Worm (Caenorhabditis elegans) whole organism, mixed stage, embryonic: ENCODE data around the gene arrd-9.

Experiments
- M03D4.4 ChIP-seq: sonication (generic microtip); optimal IDR thresholded peaks from 2 replicates; lab custom pipeline; 2017; ENCODE audit warnings: mild to moderate bottlenecking, missing genetic modification characterization, missing compliant biosample characterization
- blmp-1 ChIP-seq: fragments of 150-350 bp; optimal IDR thresholded peaks from 2 replicates; lab custom pipeline; 2014; ENCODE audit warnings: missing biosample characterization, missing genetic modification characterization
- ceh-39 ChIP-seq: fragments of 150-350 bp; optimal IDR thresholded peaks from 2 replicates; lab custom pipeline; 2014; ENCODE audit warnings: missing biosample characterization, missing genetic modification characterization
- ceh-43 ChIP-seq: fragments of 200-800 bp; sonication (Bioruptor generic); optimal IDR thresholded peaks from 2 replicates; lab custom pipeline; 2018; ENCODE audit warnings: mild to moderate bottlenecking, missing genetic modification characterization, moderate library complexity, missing compliant biosample characterization
- ceh-83 ChIP-seq: fragments of 200-800 bp; sonication (Bioruptor generic); optimal IDR thresholded peaks from 2 replicates; lab custom pipeline; 2018; ENCODE audit warnings: mild to moderate bottlenecking, missing genetic modification characterization, missing compliant biosample characterization
- ces-1 ChIP-seq: fragments of 150-350 bp; optimal IDR thresholded peaks from 2 replicates; lab custom pipeline; 2014; ENCODE audit warnings: missing biosample characterization, missing genetic modification reagents, missing genetic modification characterization
- cnd-1 ChIP-seq: fragments of 200-800 bp; sonication (Bioruptor generic); optimal IDR thresholded peaks from 2 replicates; lab custom pipeline; 2018; ENCODE audit warnings: mild to moderate bottlenecking, missing genetic modification characterization, missing compliant biosample characterization
- drap-1 ChIP-seq: fragments of 200-800 bp; sonication (Bioruptor generic); optimal IDR thresholded peaks from 3 replicates; lab custom pipeline; 2018; ENCODE audit warnings: mild to moderate bottlenecking, missing genetic modification characterization, missing compliant biosample characterization
- elt-3 ChIP-seq: fragments of 150-350 bp; optimal IDR thresholded peaks from 2 replicates; lab custom pipeline; 2014; ENCODE audit warnings: missing biosample characterization, missing genetic modification characterization
- flh-1 ChIP-seq: fragments of 200-800 bp; sonication (Bioruptor generic); optimal IDR thresholded peaks from 2 replicates; lab custom pipeline; 2018; ENCODE audit warnings: mild to moderate bottlenecking, missing genetic modification characterization, moderate library complexity, missing compliant biosample characterization
- ham-2 ChIP-seq: fragments of 200-800 bp; sonication (Bioruptor generic); optimal IDR thresholded peaks from 2 replicates; lab custom pipeline; 2018; ENCODE audit warnings: mild to moderate bottlenecking, missing genetic modification characterization, missing compliant biosample characterization
- hlh-1 ChIP-seq: fragments of 150-350 bp; optimal IDR thresholded peaks from 2 replicates; lab custom pipeline; 2014; ENCODE audit warnings: missing biosample characterization, missing genetic modification reagents, missing genetic modification characterization
- lin-13 ChIP-seq: fragments of 150-350 bp; optimal IDR thresholded peaks from 2 replicates; lab custom pipeline; 2014; ENCODE audit warnings: missing biosample characterization, missing genetic modification characterization
- lsy-2 ChIP-seq: fragments of 150-350 bp; optimal IDR thresholded peaks from 2 replicates; lab custom pipeline; 2014; ENCODE audit warnings: missing biosample characterization, missing genetic modification characterization
- mab-5 ChIP-seq: fragments of 150-350 bp; optimal IDR thresholded peaks from 2 replicates; lab custom pipeline; 2014; ENCODE audit warnings: missing biosample characterization, missing genetic modification characterization
- mep-1 ChIP-seq: fragments of 150-350 bp; optimal IDR thresholded peaks from 2 replicates; lab custom pipeline; 2017; ENCODE audit warnings: missing biosample characterization, missing genetic modification reagents, missing genetic modification characterization, inconsistent platforms
- mls-2 ChIP-seq: sonication (generic microtip); optimal IDR thresholded peaks from 2 replicates; lab custom pipeline; 2016; ENCODE audit warnings: mild to moderate bottlenecking, missing genetic modification characterization, moderate library complexity, missing compliant biosample characterization
- nhr-12 ChIP-seq: fragments of 150-350 bp; optimal IDR thresholded peaks from 2 replicates; lab custom pipeline; 2014; ENCODE audit warnings: missing biosample characterization, missing genetic modification characterization
- nhr-2 ChIP-seq: fragments of 150-350 bp; optimal IDR thresholded peaks from 2 replicates; lab custom pipeline; 2014; ENCODE audit warnings: missing biosample characterization, missing genetic modification characterization
- nhr-237 ChIP-seq: fragments of 150-350 bp; optimal IDR thresholded peaks from 2 replicates; lab custom pipeline; 2014; ENCODE audit warnings: missing biosample characterization, missing genetic modification characterization
- nhr-28 ChIP-seq: fragments of 150-350 bp; optimal IDR thresholded peaks from 2 replicates; lab custom pipeline; 2014; ENCODE audit warnings: missing biosample characterization, missing genetic modification characterization
- pha-4 ChIP-seq: fragments of 150-350 bp; optimal IDR thresholded peaks from 2 replicates; lab custom pipeline; 2018; ENCODE audit warnings: missing biosample characterization, missing genetic modification reagents, missing genetic modification characterization
- sem-2 ChIP-seq: fragments of 200-800 bp; sonication (Bioruptor generic); optimal IDR thresholded peaks from 2 replicates; lab custom pipeline; 2018; ENCODE audit warnings: mild to moderate bottlenecking, missing genetic modification characterization, missing compliant biosample characterization
- snpc-4 ChIP-seq: fragments of 150-350 bp; optimal IDR thresholded peaks from 2 replicates; lab custom pipeline; 2014; ENCODE audit warnings: missing biosample characterization, missing genetic modification characterization
- sptf-1 ChIP-seq: sonication (generic microtip); optimal IDR thresholded peaks from 2 replicates; lab custom pipeline; 2017; ENCODE audit warnings: mild to moderate bottlenecking, missing genetic modification characterization, moderate library complexity, missing compliant biosample characterization
- tbx-8 ChIP-seq: fragments of 200-800 bp; sonication (Bioruptor generic); optimal IDR thresholded peaks from 2 replicates; lab custom pipeline; 2018; ENCODE audit warnings: mild to moderate bottlenecking, missing genetic modification characterization, moderate library complexity, missing compliant biosample characterization
- unc-120 ChIP-seq: sonication (generic microtip); optimal IDR thresholded peaks from 2 replicates; lab custom pipeline; 2017; ENCODE audit warnings: missing genetic modification characterization, missing compliant biosample characterization; ENCODE audit not compliant: poor library complexity, severe bottlenecking
- unc-39 ChIP-seq: fragments of 150-350 bp; optimal IDR thresholded peaks from 2 replicates; lab custom pipeline; 2014; ENCODE audit warnings: missing biosample characterization, missing genetic modification characterization
- unc-62 ChIP-seq: fragments of 150-350 bp; optimal IDR thresholded peaks from 2 replicates; lab custom pipeline; 2014; ENCODE audit warnings: missing biosample characterization, missing genetic modification reagents, missing genetic modification characterization
- zip-8 ChIP-seq: fragments of 150-350 bp; optimal IDR thresholded peaks from 2 replicates; lab custom pipeline; 2014; ENCODE audit warnings: missing biosample characterization, missing genetic modification characterization
- ztf-11 ChIP-seq: fragments of 150-350 bp; optimal IDR thresholded peaks from 2 replicates; lab custom pipeline; 2014; ENCODE audit warnings: missing biosample characterization, missing genetic modification characterization

The arrd-9 gene

DNA sequence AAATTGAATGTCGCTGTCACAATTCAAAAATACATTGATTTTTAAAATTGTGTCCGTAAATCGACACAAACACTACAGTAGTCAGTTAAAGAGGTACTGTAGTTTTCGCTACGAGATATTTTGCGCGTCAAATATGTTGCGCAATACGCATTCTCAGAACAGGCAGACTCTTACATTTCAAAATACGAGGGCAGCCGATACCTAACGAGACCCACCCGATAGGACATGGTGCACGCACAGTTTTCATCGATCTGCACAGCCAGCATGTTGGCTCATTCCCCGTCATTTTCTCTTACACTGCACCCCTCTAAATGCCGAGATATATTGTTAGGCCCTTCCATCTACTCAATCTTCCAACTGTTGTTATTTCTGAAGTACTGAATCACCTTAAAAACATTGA, 18.5 kb downstream of the arrd-9 start, which contains the start of gene F15A4.2:
Gene F15A4.2 (plus strand): TSS at position 301 of the 400 bp plus-strand sequence.
- TF ChIP-seq sptf-1 (tag; lab: Kevin White, UChicago) (no peak), flh-1 (GFP tag; lab: Kevin White, UChicago) (no peak), nhr-28 (tag; lab: Kevin White, UChicago) (no peak), nhr-12 (no peak), lsy-2 (tag; lab: Kevin White, UChicago) (peak; percentile 12), ceh-39 (peak; percentile 66), zip-8 (peak; percentile 29), unc-39 (tag; lab: Kevin White, UChicago) (no peak), M03D4.4 (no peak)

DNA sequence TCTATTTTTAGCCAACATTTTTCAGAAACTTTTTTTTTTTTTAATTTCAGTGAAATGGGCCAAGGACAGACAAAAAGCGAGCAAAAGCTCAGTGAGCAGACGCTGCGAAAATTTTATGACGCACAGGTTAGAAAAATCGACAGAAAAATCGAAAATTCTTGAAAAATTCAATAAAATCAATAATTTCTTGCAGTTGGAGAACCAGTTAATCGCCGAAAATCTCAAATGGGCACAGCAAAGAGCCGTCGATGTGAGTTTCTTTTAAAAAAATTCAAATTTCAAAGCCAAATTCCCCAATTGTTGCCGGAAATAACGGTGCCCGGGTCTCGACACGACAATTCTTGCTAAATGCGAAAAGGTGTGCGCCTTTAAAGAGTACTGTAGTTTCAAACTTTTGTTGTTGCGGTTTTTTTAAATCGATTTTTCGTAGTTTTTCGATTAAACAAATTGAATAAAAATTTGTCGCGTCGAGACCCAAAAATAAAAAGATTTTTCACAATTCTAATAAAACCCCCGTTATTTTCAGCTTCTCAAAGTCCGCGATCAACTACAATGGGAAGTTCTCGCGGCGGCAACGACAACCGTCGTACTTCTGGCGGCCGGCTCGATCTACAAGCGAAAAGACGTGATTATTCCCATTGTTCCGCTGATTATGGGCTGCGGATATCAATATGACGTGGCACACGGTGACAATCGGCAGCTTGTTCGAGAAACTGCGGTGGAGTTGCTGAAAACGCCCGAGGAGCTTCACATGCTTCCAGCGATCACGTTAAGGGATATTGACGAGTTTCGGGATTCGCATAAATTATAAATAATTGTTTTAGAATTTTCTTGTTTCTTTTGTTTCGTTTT, 19.9 kb downstream of the arrd-9 start, which contains the start of gene tag-280:
Gene tag-280 (plus strand): TSS at position 51 of the 852 bp plus-strand sequence.
- TF ChIP-seq snpc-4 (tag; lab: Kevin White, UChicago), result no peak
- TF ChIP-seq elt-3, result no peak

- no peak for TF ChIP-seq tbx-8 (GFP tag; lab: Kevin White, UChicago)
- TF ChIP-seq lsy-2 (tag; lab: Kevin White, UChicago), result peak; percentile 82
- no peak for TF ChIP-seq blmp-1 (tag; lab: Kevin White, UChicago)
- TF ChIP-seq lin-13 (tag; lab: Kevin White, UChicago), result peak; percentile 9
- TF ChIP-seq pha-4 (tag; lab: Kevin White, UChicago), result peak; percentile 17
- no peak for TF ChIP-seq zip-8
- no peak for TF ChIP-seq snpc-4 (tag; lab: Kevin White, UChicago)
- no peak for TF ChIP-seq hlh-1 (tag; lab: Kevin White, UChicago)
- TF ChIP-seq unc-120, result no peak
- no peak for TF ChIP-seq unc-62
- TF ChIP-seq ceh-43, result no peak
- TF ChIP-seq drap-1, result no peak
- no peak for TF ChIP-seq mab-5 (tag; lab: Kevin White, UChicago)
- TF ChIP-seq ces-1 (GFP tag; lab: Kevin White, UChicago), result peak; percentile 70
- no peak for TF ChIP-seq mls-2 (tag; lab: Kevin White, UChicago)
- peak; percentile 38 for TF ChIP-seq nhr-2 (tag; lab: Kevin White, UChicago)
- peak; percentile 37 for TF ChIP-seq ceh-39
- TF ChIP-seq ztf-11 (tag; lab: Kevin White, UChicago), result no peak
- TF ChIP-seq unc-39 (tag; lab: Kevin White, UChicago), result no peak
- no peak for TF ChIP-seq elt-3
- TF ChIP-seq ceh-83 (GFP tag; lab: Kevin White, UChicago), result no peak
- TF ChIP-seq M03D4.4, result no peak
- TF ChIP-seq sptf-1 (tag; lab: Kevin White, UChicago), result peak; percentile 25
- peak; percentile 72 for TF ChIP-seq mep-1 (tag; lab: Kevin White, UChicago)
- no peak for TF ChIP-seq cnd-1
- TF ChIP-seq nhr-237 (tag; lab: Kevin White, UChicago), result peak; percentile 54
These were observed 21.3 kb downstream of the arrd-9 start, which contains the start of gene tag-281 for ce11 chrII:12459422-12459821. tag-281 (plus strand) TSS chrII:12459761.

DNA sequence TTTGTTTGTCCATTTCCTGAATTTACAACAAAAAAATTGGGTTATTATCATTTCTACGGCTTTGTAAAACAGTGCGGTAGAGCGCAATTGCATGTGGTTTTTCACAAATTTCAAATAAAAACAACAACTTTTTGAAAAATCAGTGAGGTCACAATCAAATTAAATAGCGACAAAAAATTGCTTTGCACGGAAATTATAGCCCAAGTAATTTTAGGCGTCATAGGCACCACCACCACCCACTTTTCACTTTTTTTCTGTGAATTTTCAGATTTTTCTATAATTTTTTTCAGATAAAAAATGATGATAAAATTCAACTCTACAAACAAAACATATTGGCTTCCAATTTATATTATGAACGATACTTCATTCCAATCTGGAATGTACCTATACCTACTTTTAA, 23.4 kb downstream of the arrd-9 start, which contains the start of gene sre-38:
Gene sre-38 (plus strand): TSS at position 301 of the 400 bp plus-strand sequence.
- TF ChIP-seq zip-8, result no peak
- no peak for TF ChIP-seq ceh-39
- no peak for TF ChIP-seq pha-4 (tag; lab: Kevin White, UChicago)
- no peak for TF ChIP-seq ceh-43
- TF ChIP-seq sem-2 (GFP tag; lab: Kevin White, UChicago), result no peak
- no peak for TF ChIP-seq ham-2 (GFP tag; lab: Kevin White, UChicago)
- no peak for TF ChIP-seq unc-39 (tag; lab: Kevin White, UChicago)
- no peak for TF ChIP-seq lsy-2 (tag; lab: Kevin White, UChicago)
- TF ChIP-seq ceh-83 (GFP tag; lab: Kevin White, UChicago), result no peak
- no peak for TF ChIP-seq unc-120
- no peak for TF ChIP-seq nhr-12
- TF ChIP-seq mls-2 (tag; lab: Kevin White, UChicago), result no peak

DNA sequence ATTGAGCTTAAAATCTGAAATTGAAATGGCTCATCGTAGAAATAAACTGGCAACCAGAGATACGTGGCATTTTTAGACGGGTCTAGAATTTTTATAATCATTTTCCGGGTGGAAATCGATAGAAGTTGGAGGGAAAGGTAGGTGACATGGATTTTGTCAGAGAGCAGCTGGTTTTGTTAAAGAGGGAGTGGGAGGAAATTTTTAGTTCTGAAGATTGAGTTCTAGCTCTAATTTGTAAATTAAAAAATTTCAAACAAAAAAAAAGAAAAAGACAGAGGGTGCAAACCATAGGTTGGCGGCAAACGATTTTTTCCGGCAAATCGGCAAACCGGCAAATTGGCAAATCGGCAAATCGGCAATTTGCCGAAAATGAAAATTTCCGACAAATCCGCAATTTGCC, 24.1 kb downstream of the arrd-9 start, which contains the start of gene sre-32:
Gene sre-32 (minus strand): TSS at position 101 of the 400 bp plus-strand sequence.
- TF ChIP-seq nhr-28 (tag; lab: Kevin White, UChicago) (no peak), hlh-1 (tag; lab: Kevin White, UChicago) (no peak), lsy-2 (tag; lab: Kevin White, UChicago) (no peak), drap-1 (no peak), elt-3 (no peak), lin-13 (tag; lab: Kevin White, UChicago) (no peak), ham-2 (GFP tag; lab: Kevin White, UChicago) (no peak), ceh-39 (no peak), ztf-11 (tag; lab: Kevin White, UChicago) (no peak), unc-39 (tag; lab: Kevin White, UChicago) (no peak)
